Worm (Caenorhabditis elegans): Measurements from ENCODE around the gene gtf-2H1.

DNA sequence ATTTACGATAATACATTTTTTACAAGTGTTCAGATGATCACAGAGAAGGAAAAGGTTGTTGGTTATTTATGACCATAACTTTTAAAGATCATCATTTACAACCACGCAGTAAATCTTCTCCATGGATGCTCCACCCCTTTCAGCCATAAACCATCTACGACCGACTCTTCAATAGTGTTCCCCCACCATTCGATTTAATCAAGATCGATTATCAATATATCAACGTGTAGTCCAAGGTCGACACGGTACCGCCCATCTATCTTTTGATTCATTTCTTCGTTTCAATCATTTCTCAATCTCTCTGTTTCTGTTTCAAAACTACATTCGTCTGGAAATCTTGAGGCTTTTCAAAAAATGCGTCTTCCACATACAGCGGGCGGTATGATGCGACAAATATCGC lies 13.3 kb upstream of the gtf-2H1 start, which contains the start of gene aass-1:
- TF ChIP-seq hmbx-1 (tag; optimal IDR thresholded peaks at IDR 0.05) (no peak), ama-1 (optimal IDR thresholded peaks at IDR 0.05) (no peak), tra-4 (tag; optimal IDR thresholded peaks at IDR 0.05) (no peak), flt-1 (GFP tag; IDR thresholded peaks at IDR 0.05) (no peak), ets-7 (tag; optimal IDR thresholded peaks at IDR 0.05) (no peak)

Data from whole organism, early embryonic.